Worm (Caenorhabditis elegans): ENCODE measurements around the gene ttr-50.

The ttr-50 gene

ce11 chrIV:11597079-11597478, 43.7 kb downstream of the ttr-50 start:
- TF ChIP-seq fos-1 (tag; optimal IDR thresholded peaks at IDR 0.05), result no peak
- no peak for TF ChIP-seq elt-2 (tag; optimal IDR thresholded peaks at IDR 0.05)
- no peak for TF ChIP-seq lin-14 (GFP tag; optimal IDR thresholded peaks at IDR 0.05)
- TF ChIP-seq lin-39 (tag; optimal IDR thresholded peaks at IDR 0.05), result no peak
- TF ChIP-seq nhr-237 (tag; optimal IDR thresholded peaks at IDR 0.05), result no peak
- TF ChIP-seq ceh-63 (GFP tag; optimal IDR thresholded peaks at IDR 0.05), result no peak
- TF ChIP-seq ztf-11 (tag; optimal IDR thresholded peaks at IDR 0.05), result no peak
- TF ChIP-seq jun-1 (tag; optimal IDR thresholded peaks at IDR 0.05), result no peak
- TF ChIP-seq hlh-17 (GFP tag; optimal IDR thresholded peaks at IDR 0.05; ENCODE audit: borderline replicate concordance), result no peak
- no peak for TF ChIP-seq nhr-84 (tag; optimal IDR thresholded peaks at IDR 0.05)
- no peak for TF ChIP-seq unc-130 (tag; optimal IDR thresholded peaks at IDR 0.05)
- no peak for TF ChIP-seq C04F5.9 (tag; optimal IDR thresholded peaks at IDR 0.05)

- TF ChIP-seq hlh-17 (GFP tag; optimal IDR thresholded peaks at IDR 0.05; ENCODE audit: borderline replicate concordance) (no peak), unc-98 (GFP tag; IDR thresholded peaks at IDR 0.05) (no peak), mdl-1 (tag; optimal IDR thresholded peaks at IDR 0.05) (peak in 1 of 2 experiments; percentile 43), ces-1 (GFP tag; optimal IDR thresholded peaks at IDR 0.05) (no peak), lin-13 (GFP tag; optimal IDR thresholded peaks at IDR 0.05) (no peak), fkh-8 (tag; optimal IDR thresholded peaks at IDR 0.05) (peak; percentile 62), pax-3 (tag; optimal IDR thresholded peaks at IDR 0.05) (no peak), ama-1 (optimal IDR thresholded peaks at IDR 0.05) (peak; percentile 93), nhr-47 (tag; optimal IDR thresholded peaks at IDR 0.05) (peak; percentile 72), jun-1 (tag; optimal IDR thresholded peaks at IDR 0.05) (no peak), zip-4 (GFP tag; optimal IDR thresholded peaks at IDR 0.05) (no peak), xbp-1 (tag; optimal IDR thresholded peaks at IDR 0.05) (peak; percentile 6), fkh-10 (GFP tag; optimal IDR thresholded peaks at IDR 0.05) (peak; percentile 51), elt-3 (tag; optimal IDR thresholded peaks at IDR 0.05) (no peak), nhr-237 (tag; optimal IDR thresholded peaks at IDR 0.05) (no peak), elt-2 (tag; optimal IDR thresholded peaks at IDR 0.05) (peak; percentile 25), tbx-2 (tag; optimal IDR thresholded peaks at IDR 0.05) (peak; percentile 14), efl-3 (GFP tag; optimal IDR thresholded peaks at IDR 0.05) (peak; percentile 48), aha-1 (tag; optimal IDR thresholded peaks at IDR 0.05) (no peak), snu-23 (GFP tag; optimal IDR thresholded peaks at IDR 0.05) (peak; percentile 51), lin-14 (GFP tag; optimal IDR thresholded peaks at IDR 0.05) (peak; percentile 75), C34B4.2 (tag; optimal IDR thresholded peaks at IDR 0.05) (no peak), ztf-4 (tag; optimal IDR thresholded peaks at IDR 0.05) (no peak), Y116A8C.19 (tag; optimal IDR thresholded peaks at IDR 0.05; ENCODE audit: borderline replicate concordance) (no peak), hlh-4 (tag; optimal IDR thresholded peaks at IDR 0.05) (no peak), nhr-77 (tag; optimal IDR thresholded peaks at IDR 0.05) (peak; percentile 28), nhr-28 (tag; optimal IDR thresholded peaks at IDR 0.05) (no peak), lin-35 (GFP tag; optimal IDR thresholded peaks at IDR 0.05) (peak; percentile 37 to 46), nhr-76 (tag; optimal IDR thresholded peaks at IDR 0.05) (no peak), mep-1 (tag; optimal IDR thresholded peaks at IDR 0.05) (peak; percentile 46), dsc-1 (tag; optimal IDR thresholded peaks at IDR 0.05) (peak; percentile 29), unc-86 (tag; optimal IDR thresholded peaks at IDR 0.05) (peak; percentile 44), lsy-2 (tag; optimal IDR thresholded peaks at IDR 0.05) (peak; percentile 34 to 42), unc-62 (GFP tag; optimal IDR thresholded peaks at IDR 0.05) (no peak), unc-30 (tag; optimal IDR thresholded peaks at IDR 0.05) (no peak), egl-13 (tag; optimal IDR thresholded peaks at IDR 0.05) (peak; percentile 63), ceh-63 (GFP tag; optimal IDR thresholded peaks at IDR 0.05) (no peak), ztf-11 (tag; optimal IDR thresholded peaks at IDR 0.05) (peak in 1 of 2 experiments; percentile 14), irx-1 (tag; optimal IDR thresholded peaks at IDR 0.05) (no peak), ceh-88 (GFP tag; IDR thresholded peaks at IDR 0.05) (no peak), skn-1 (tag; optimal IDR thresholded peaks at IDR 0.05) (peak; percentile 13), dpl-1 (GFP tag; optimal IDR thresholded peaks at IDR 0.05) (peak in 1 of 3 experiments; percentile 15), pag-3 (tag; optimal IDR thresholded peaks at IDR 0.05; ENCODE audit: borderline replicate concordance, insufficient read depth) (no peak), fkh-4 (tag; optimal IDR thresholded peaks at IDR 0.05; ENCODE audit: borderline replicate concordance) (no peak), nhr-20 (tag; optimal IDR thresholded peaks at IDR 0.05) (peak; percentile 70)
Measured at ce11 chrIV:11594191-11594673, 46.6 kb downstream of the ttr-50 start, which contains the start of gene mig-38. TSS of gene mig-38 (plus strand) at chrIV:11594244.

Measured in whole organism, L1 larva.